Worm (Caenorhabditis elegans): Measurements from ENCODE around the gene F47D12.6.

- TF ChIP-seq lin-13 (tag; optimal IDR thresholded peaks at IDR 0.05) (no peak), nhr-237 (tag; optimal IDR thresholded peaks at IDR 0.05) (no peak), ceh-39 (tag; optimal IDR thresholded peaks at IDR 0.05) (no peak), elt-3 (tag; optimal IDR thresholded peaks at IDR 0.05) (no peak), unc-120 (tag; optimal IDR thresholded peaks at IDR 0.05; ENCODE audit: poor library complexity, severe bottlenecking) (no peak), ztf-11 (tag; optimal IDR thresholded peaks at IDR 0.05) (no peak), lsy-2 (tag; optimal IDR thresholded peaks at IDR 0.05) (no peak), nhr-28 (tag; optimal IDR thresholded peaks at IDR 0.05) (no peak), nhr-12 (tag; optimal IDR thresholded peaks at IDR 0.05) (no peak), snpc-4 (tag; optimal IDR thresholded peaks at IDR 0.05) (no peak), ces-1 (GFP tag; optimal IDR thresholded peaks at IDR 0.05) (peak; percentile 80), elt-1 (tag; optimal IDR thresholded peaks at IDR 0.05; ENCODE audit: borderline replicate concordance, insufficient read depth) (no peak), mep-1 (tag; optimal IDR thresholded peaks at IDR 0.05) (no peak)
These were observed 47.3 kb upstream of the F47D12.6 start for ce11 chrIII:6334364-6334763.
